Fruit fly (Drosophila melanogaster): ENCODE results near the gene Gba1b.

Gene Gba1b

DNA sequence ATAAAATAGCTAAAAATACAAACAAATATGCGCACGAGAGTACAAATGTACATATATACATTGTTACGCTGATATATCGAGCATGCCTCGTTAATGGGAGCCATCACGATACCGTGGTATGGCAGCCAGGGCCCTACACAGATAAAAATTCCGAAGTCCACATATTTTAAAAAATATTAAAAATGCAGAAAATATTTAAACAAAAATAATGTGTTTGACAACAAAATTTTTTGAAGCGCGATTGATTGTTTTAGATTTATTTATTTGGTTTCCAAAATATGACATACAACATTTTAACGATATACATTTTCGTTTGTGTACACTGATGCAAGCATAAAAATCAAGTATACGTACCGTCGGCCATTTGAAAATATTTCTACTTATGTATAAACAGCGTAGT lies 22.1 kb downstream of the Gba1b start:
- TF ChIP-seq CG16863 (GFP tag; optimal IDR thresholded peaks at IDR 0.05) (peak; percentile 50), org-1 (GFP tag; optimal IDR thresholded peaks at IDR 0.05) (peak; percentile 73), CG10321 (GFP tag; IDR thresholded peaks at IDR 0.05) (peak; percentile 53), sc (optimal IDR thresholded peaks at IDR 0.05) (no peak), sc (GFP tag; optimal IDR thresholded peaks at IDR 0.05) (no peak), CG8478 (optimal IDR thresholded peaks at IDR 0.05) (no peak), Sin3A (optimal IDR thresholded peaks at IDR 0.05) (no peak), tx (GFP tag; optimal IDR thresholded peaks at IDR 0.05) (peak; percentile 64), HmgZ (tag; optimal IDR thresholded peaks at IDR 0.05) (peak; percentile 77), BEAF-32 (GFP tag; optimal IDR thresholded peaks at IDR 0.05) (no peak), CG7963 (GFP tag; IDR thresholded peaks at IDR 0.05; ENCODE audit: partially characterized antibody) (no peak), trem (tag; optimal IDR thresholded peaks at IDR 0.05) (peak; percentile 1), cg (GFP tag; optimal IDR thresholded peaks at IDR 0.05) (no peak), CG31388 (GFP tag; optimal IDR thresholded peaks at IDR 0.05) (no peak), sob (GFP tag; IDR thresholded peaks at IDR 0.05) (peak; percentile 89), HLH4C (GFP tag; IDR thresholded peaks at IDR 0.05; ENCODE audit: partially characterized antibody) (no peak), CG17912 (GFP tag; optimal IDR thresholded peaks at IDR 0.05) (no peak), CG11398 (GFP tag; optimal IDR thresholded peaks at IDR 0.05) (peak; percentile 3), CG17568 (GFP tag; optimal IDR thresholded peaks at IDR 0.05) (peak; percentile 25), CG6813 (GFP tag; optimal IDR thresholded peaks at IDR 0.05) (peak; percentile 65), onecut (GFP tag; IDR thresholded peaks at IDR 0.05) (no peak), pum (GFP tag; optimal IDR thresholded peaks at IDR 0.05) (peak; percentile 47), CG9215 (GFP tag; IDR thresholded peaks at IDR 0.05) (peak; percentile 72), Nf-YB (GFP tag; optimal IDR thresholded peaks at IDR 0.05) (peak; percentile 64), CG8944 (GFP tag; optimal IDR thresholded peaks at IDR 0.05) (peak; percentile 16), CG30020 (tag; optimal IDR thresholded peaks at IDR 0.05) (no peak), esg (GFP tag; conservative IDR thresholded peaks at IDR 0.05) (peak; percentile 70), CG14667 (GFP tag; IDR thresholded peaks at IDR 0.05) (peak; percentile 55; the same call in 1 of the 2 replicates), CG32532 (GFP tag; IDR thresholded peaks at IDR 0.05) (peak; percentile 93), jing (GFP tag; optimal IDR thresholded peaks at IDR 0.05) (peak; percentile 22), eve (GFP tag; optimal IDR thresholded peaks at IDR 0.05) (peak in 1 of 2 experiments; percentile 11), CG8765 (GFP tag; IDR thresholded peaks at IDR 0.05) (no peak; the same call in 1 of the 2 replicates), hb (GFP tag; IDR thresholded peaks at IDR 0.05; ENCODE audit: partially characterized antibody) (no peak), Sry-δ (GFP tag; optimal IDR thresholded peaks at IDR 0.05) (peak; percentile 14), maf-S (GFP tag; optimal IDR thresholded peaks at IDR 0.05) (peak; percentile 73), CoRest (tag; optimal IDR thresholded peaks at IDR 0.05) (peak; percentile 81), CG31365 (tag; optimal IDR thresholded peaks at IDR 0.05) (peak; percentile 1), shn (GFP tag; optimal IDR thresholded peaks at IDR 0.05) (peak; percentile 32), CrebB (tag; optimal IDR thresholded peaks at IDR 0.05) (peak; percentile 66), ems (GFP tag; optimal IDR thresholded peaks at IDR 0.05) (peak; percentile 64), CG3281 (GFP tag; optimal IDR thresholded peaks at IDR 0.05) (peak; percentile 93), nerfin-1 (tag; optimal IDR thresholded peaks at IDR 0.05) (no peak), CG3163 (GFP tag; optimal IDR thresholded peaks at IDR 0.05) (peak; percentile 40), CG6854 (GFP tag; optimal IDR thresholded peaks at IDR 0.05) (peak; percentile 78), Ptx1 (GFP tag; IDR thresholded peaks at IDR 0.05) (peak; percentile 86), Elba2 (GFP tag; optimal IDR thresholded peaks at IDR 0.05) (no peak), chm (GFP tag; IDR thresholded peaks at IDR 0.05) (peak; percentile 70; the same call in 1 of the 2 replicates), CG11247 (GFP tag; IDR thresholded peaks at IDR 0.05) (peak; percentile 60), slp2 (GFP tag; optimal IDR thresholded peaks at IDR 0.05) (peak; percentile 61), ab (GFP tag; optimal IDR thresholded peaks at IDR 0.05) (no peak), gt (GFP tag; IDR thresholded peaks at IDR 0.05) (no peak), CG11504 (tag; optimal IDR thresholded peaks at IDR 0.05) (peak; percentile 83), H15 (GFP tag; IDR thresholded peaks at IDR 0.05) (peak; percentile 60; the same call in 1 of the 3 replicates)
